Fruit fly (Drosophila melanogaster): ENCODE measurements around the gene CG33271.

CG33271 gene

DNA sequence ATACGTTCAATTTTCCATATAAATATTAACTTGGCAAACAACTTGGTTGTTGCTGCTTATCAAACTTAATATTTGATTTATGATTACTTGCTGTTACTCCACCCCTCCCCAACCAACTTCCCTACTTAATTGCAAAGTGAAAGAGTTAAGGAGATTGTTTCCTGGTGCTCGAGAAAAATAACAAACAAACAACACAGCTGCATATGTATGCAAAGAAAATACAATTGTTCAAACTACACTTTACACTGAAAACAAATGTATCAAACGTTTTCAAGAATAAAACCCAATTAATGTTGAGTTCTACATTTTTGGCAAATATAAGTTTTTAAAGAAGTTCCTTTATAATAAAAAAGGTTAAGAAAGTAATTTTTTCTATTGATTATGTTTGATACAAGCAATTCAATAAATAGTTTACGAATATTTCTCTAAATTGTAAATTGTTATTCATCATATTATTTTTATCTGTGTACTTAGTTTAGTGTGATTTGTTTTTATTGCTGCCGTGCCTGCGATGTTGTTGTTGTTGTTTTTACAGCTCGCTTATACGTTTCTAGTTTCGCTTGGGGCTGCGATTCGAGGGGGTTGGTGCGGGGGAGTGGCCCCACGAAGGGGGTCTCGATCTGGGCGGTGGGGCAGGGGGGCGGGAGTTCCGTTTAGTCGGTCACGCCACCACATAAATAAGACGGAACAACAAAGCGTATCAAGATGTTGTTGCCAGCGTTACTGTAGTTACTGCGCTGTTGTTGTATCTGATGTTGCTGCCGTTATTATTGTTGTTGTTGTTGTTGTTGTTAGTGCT lies 21.4 kb downstream of the CG33271 start (continued):
- TF ChIP-seq CG17829 (tag; optimal IDR thresholded peaks at IDR 0.05) = peak; percentile 83
- no peak for TF ChIP-seq bbx (GFP tag; IDR thresholded peaks at IDR 0.05; ENCODE audit: partially characterized antibody)
- TF ChIP-seq CG4360 (GFP tag; IDR thresholded peaks at IDR 0.05) = peak; percentile 92
- peak; percentile 4 for TF ChIP-seq nau (GFP tag; optimal IDR thresholded peaks at IDR 0.05)
- peak; percentile 35 for TF ChIP-seq CG2116 (GFP tag; optimal IDR thresholded peaks at IDR 0.05)
- TF ChIP-seq gfzf (GFP tag; optimal IDR thresholded peaks at IDR 0.05) = no peak
- no peak for TF ChIP-seq CG16813 (GFP tag; IDR thresholded peaks at IDR 0.05; ENCODE audit: partially characterized antibody)
- no peak for TF ChIP-seq otp (GFP tag; IDR thresholded peaks at IDR 0.05)
- no peak for TF ChIP-seq cad (GFP tag; optimal IDR thresholded peaks at IDR 0.05)
- TF ChIP-seq Deaf1 (tag; optimal IDR thresholded peaks at IDR 0.05) = peak; percentile 66
- peak; percentile 28; the same call in 1 of the 2 replicates for TF ChIP-seq CG1024 (GFP tag; IDR thresholded peaks at IDR 0.05)
- peak; percentile 39 for TF ChIP-seq maf-S (GFP tag; optimal IDR thresholded peaks at IDR 0.05)
- no peak for TF ChIP-seq Neu2 (GFP tag; optimal IDR thresholded peaks at IDR 0.05; ENCODE audit: borderline replicate concordance)
- TF ChIP-seq CG12299 (tag; optimal IDR thresholded peaks at IDR 0.05) = peak; percentile 45
- peak; percentile 74 for TF ChIP-seq row (GFP tag; IDR thresholded peaks at IDR 0.05)
- TF ChIP-seq CG4854 (GFP tag; optimal IDR thresholded peaks at IDR 0.05) = peak; percentile 32
- TF ChIP-seq mld (GFP tag; IDR thresholded peaks at IDR 0.05; ENCODE audit: partially characterized antibody) = no peak
- TF ChIP-seq unc-4 (GFP tag; IDR thresholded peaks at IDR 0.05; ENCODE audit: partially characterized antibody) = no peak
- no peak for TF ChIP-seq NFAT (GFP tag; IDR thresholded peaks at IDR 0.05)
- TF ChIP-seq exex (tag; optimal IDR thresholded peaks at IDR 0.05) = peak; percentile 21
- TF ChIP-seq schlank (tag; optimal IDR thresholded peaks at IDR 0.05) = no peak
- TF ChIP-seq rib (GFP tag; IDR thresholded peaks at IDR 0.05) = peak; percentile 55; the same call in 1 of the 2 replicates
- no peak for TF ChIP-seq pros (GFP tag; optimal IDR thresholded peaks at IDR 0.05)
- TF ChIP-seq CG10654 (GFP tag; optimal IDR thresholded peaks at IDR 0.05) = peak; percentile 46
- TF ChIP-seq Stat92E (GFP tag; optimal IDR thresholded peaks at IDR 0.05) = no peak
- TF ChIP-seq fd64A (GFP tag; optimal IDR thresholded peaks at IDR 0.05) = peak; percentile 20
- peak; percentile 24 for TF ChIP-seq ERR (GFP tag; optimal IDR thresholded peaks at IDR 0.05)
- no peak for TF ChIP-seq jigr1 (GFP tag; IDR thresholded peaks at IDR 0.05)
- TF ChIP-seq en (GFP tag; optimal IDR thresholded peaks at IDR 0.05) = peak; percentile 24
- TF ChIP-seq CG8765 (GFP tag; IDR thresholded peaks at IDR 0.05) = no peak
- TF ChIP-seq CG30431 (GFP tag; optimal IDR thresholded peaks at IDR 0.05) = no peak
- peak; percentile 31 for TF ChIP-seq CG31365 (tag; optimal IDR thresholded peaks at IDR 0.05)
- TF ChIP-seq seq (GFP tag; IDR thresholded peaks at IDR 0.05) = no peak
- TF ChIP-seq kay (GFP tag; optimal IDR thresholded peaks at IDR 0.05) = peak; percentile 12
- TF ChIP-seq CG9215 (GFP tag; IDR thresholded peaks at IDR 0.05) = peak; percentile 29; the same call in 1 of the 2 replicates
- peak; percentile 60 for TF ChIP-seq CG12104 (GFP tag; optimal IDR thresholded peaks at IDR 0.05)
- TF ChIP-seq CG4328 (GFP tag; optimal IDR thresholded peaks at IDR 0.05) = peak; percentile 57
- peak; percentile 87 for TF ChIP-seq phol (tag; optimal IDR thresholded peaks at IDR 0.05)
- TF ChIP-seq CG15269 (tag; optimal IDR thresholded peaks at IDR 0.05) = peak; percentile 82
- TF ChIP-seq CG15073 (GFP tag; optimal IDR thresholded peaks at IDR 0.05) = no peak
- no peak for TF ChIP-seq ac (GFP tag; optimal IDR thresholded peaks at IDR 0.05)
- TF ChIP-seq gt (GFP tag; IDR thresholded peaks at IDR 0.05) = no peak
- TF ChIP-seq CG8359 (GFP tag; optimal IDR thresholded peaks at IDR 0.05; ENCODE audit: borderline replicate concordance) = no peak
- peak; percentile 65 for TF ChIP-seq CG15696 (tag; optimal IDR thresholded peaks at IDR 0.05)
- TF ChIP-seq CG10959 (GFP tag; IDR thresholded peaks at IDR 0.05) = no peak
- TF ChIP-seq grau (tag; optimal IDR thresholded peaks at IDR 0.05) = peak; percentile 88
- no peak for TF ChIP-seq pfk (GFP tag; optimal IDR thresholded peaks at IDR 0.05)
- TF ChIP-seq CG3847 (GFP tag; IDR thresholded peaks at IDR 0.05) = peak; percentile 59; the same call in 1 of the 2 replicates
- TF ChIP-seq Tbp (GFP tag; optimal IDR thresholded peaks at IDR 0.05) = no peak

All from whole organism, embryonic.